Worm (Caenorhabditis elegans) whole organism, L3 larva: ENCODE data around the gene ubl-1.

Experiments
- ZK546.5 ChIP-seq: sonication (generic microtip); optimal IDR thresholded peaks from 2 replicates; lab custom pipeline; 2017; ENCODE audit warnings: missing biosample characterization, missing genetic modification characterization
- ceh-28 ChIP-seq: fragments of 150-350 bp; optimal IDR thresholded peaks from 2 replicates; lab custom pipeline; 2014; ENCODE audit warnings: missing biosample characterization, missing genetic modification reagents, missing genetic modification characterization
- elt-2 ChIP-seq: sonication (generic microtip); optimal IDR thresholded peaks from 2 replicates; lab custom pipeline; 2016; ENCODE audit warnings: missing genetic modification reagents, mild to moderate bottlenecking, missing genetic modification characterization, missing compliant biosample characterization
- jun-1 ChIP-seq: fragments of 150-350 bp; optimal IDR thresholded peaks from 2 replicates; lab custom pipeline; 2014; ENCODE audit warnings: missing biosample characterization, missing genetic modification reagents, missing genetic modification characterization
- mdl-1 ChIP-seq: fragments of 150-350 bp; optimal IDR thresholded peaks from 2 replicates; lab custom pipeline; 2014; ENCODE audit warnings: missing biosample characterization, missing genetic modification characterization
- nfya-1 ChIP-seq: sonication (generic microtip); optimal IDR thresholded peaks from 2 replicates; lab custom pipeline; 2017; ENCODE audit warnings: missing genetic modification characterization, mild to moderate bottlenecking, missing compliant biosample characterization, antibody characterized with exemption, moderate library complexity; ENCODE audit not compliant: insufficient read depth
- nhr-43 ChIP-seq: sonication (generic microtip); optimal IDR thresholded peaks from 2 replicates; lab custom pipeline; 2016; ENCODE audit warnings: mild to moderate bottlenecking, missing genetic modification characterization, missing compliant biosample characterization; ENCODE audit not compliant: poor library complexity, severe bottlenecking
- pha-4 ChIP-seq: fragments of 150-350 bp; optimal IDR thresholded peaks from 2 replicates; lab custom pipeline; 2014; ENCODE audit warnings: missing biosample characterization, missing genetic modification reagents, missing genetic modification characterization
- pqm-1 ChIP-seq: fragments of 150-350 bp; optimal IDR thresholded peaks from 2 replicates; lab custom pipeline; 2017; ENCODE audit warnings: missing biosample characterization, missing genetic modification characterization, inconsistent platforms

ubl-1 gene

ce11 chrIII:3111534-3111933 lies 43.4 kb downstream of the ubl-1 start:
- TF ChIP-seq ceh-28 (peak; percentile 86), pha-4 (tag; lab: Kevin White, UChicago) (no peak)

DNA sequence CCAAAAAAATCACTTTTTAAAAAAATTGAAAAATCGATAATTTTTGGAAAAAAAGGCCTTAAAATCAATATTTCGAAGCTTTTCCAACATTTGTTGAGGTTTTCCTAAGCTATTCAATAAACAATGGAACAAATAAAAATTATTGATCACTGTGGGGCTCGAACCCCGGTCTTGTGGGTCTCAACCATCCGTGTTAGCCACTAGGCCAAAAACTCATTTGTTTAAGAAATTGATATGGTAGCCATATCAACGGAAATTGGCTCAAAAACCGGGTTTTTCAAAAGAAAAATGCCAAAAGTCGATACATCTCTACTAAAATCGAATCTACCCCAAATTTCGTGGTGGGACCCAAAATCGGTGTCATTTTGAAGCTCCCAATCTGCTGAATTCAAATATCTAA lies 43.9 kb downstream of the ubl-1 start:
- TF ChIP-seq ceh-28 (no peak), elt-2 (peak; percentile 23)

ce11 chrIII:3112616-3113015 lies 44.5 kb downstream of the ubl-1 start:
- TF ChIP-seq nhr-43 (tag; lab: Kevin White, UChicago) (no peak), ceh-28 (peak; percentile 58)
- TF ChIP-seq, all 47 proteins: peak for 1

DNA sequence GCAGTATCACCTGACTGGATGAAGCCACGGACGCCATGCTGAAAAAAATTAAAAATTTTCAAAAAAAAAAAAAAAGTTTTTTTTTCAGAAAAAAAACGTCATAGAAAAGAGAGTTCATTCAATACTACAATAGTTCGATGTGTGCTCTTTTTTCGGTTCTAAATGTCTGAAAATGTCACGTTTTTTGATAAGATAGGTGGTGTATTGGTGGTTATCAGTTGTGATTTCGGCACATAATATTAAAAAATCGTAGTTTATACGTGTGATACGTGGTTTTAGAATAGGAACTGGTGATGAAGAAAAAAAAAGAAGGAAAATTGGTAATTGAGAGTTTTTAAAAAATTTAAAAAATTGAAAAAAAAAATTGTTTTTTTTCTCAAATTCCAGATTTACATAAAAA lies 48.9 kb downstream of the ubl-1 start:
- TF ChIP-seq pqm-1 (tag; lab: Kevin White, UChicago) (peak; percentile 97), nfya-1 (tag; lab: Kevin White, UChicago) (no peak), jun-1 (no peak), pha-4 (tag; lab: Kevin White, UChicago) (no peak), mdl-1 (tag; lab: Kevin White, UChicago) (peak; percentile 23), ZK546.5 (tag; lab: Kevin White, UChicago) (no peak), elt-2 (peak; percentile 93)
